Fruit fly (Drosophila melanogaster): ENCODE results near the gene ry.

- TF ChIP-seq usp (GFP tag; optimal IDR thresholded peaks at IDR 0.05) (no peak), pan (optimal IDR thresholded peaks at IDR 0.05) (no peak), psq (optimal IDR thresholded peaks at IDR 0.05) (no peak), Dll (optimal IDR thresholded peaks at IDR 0.05) (no peak), EcR (GFP tag; optimal IDR thresholded peaks at IDR 0.05) (no peak), CG8478 (optimal IDR thresholded peaks at IDR 0.05) (no peak)
Measured at dm6 chr3R:12985828-12986530, 46.3 kb upstream of the ry start, which contains the start of gene CG31342.

Data from whole organism.